Worm (Caenorhabditis elegans): ENCODE data around the gene F45H10.5.

The F45H10.5 gene

DNA sequence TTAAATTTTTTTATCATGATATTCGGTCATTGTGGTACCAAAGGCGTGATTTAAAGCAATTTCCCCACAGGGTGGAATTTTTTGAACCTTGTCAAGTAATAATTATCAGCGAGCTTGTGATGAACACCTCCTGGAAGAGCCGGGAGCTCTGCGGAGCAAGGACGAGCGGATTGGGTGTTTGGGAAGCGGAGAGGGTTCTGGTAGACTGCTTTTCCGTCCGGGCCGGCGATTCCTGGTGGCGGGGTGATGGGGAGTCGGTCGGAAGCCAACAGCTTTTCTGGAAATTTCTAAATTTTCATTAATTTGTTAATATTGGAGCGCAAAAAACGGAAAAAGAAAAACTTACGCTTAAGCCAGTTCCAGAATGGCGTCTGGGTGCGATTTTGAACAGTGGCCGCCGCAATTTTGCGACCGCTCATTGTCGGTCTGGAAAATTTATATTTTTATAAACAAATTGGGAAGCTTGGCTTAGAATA lies 7.5 kb upstream of the F45H10.5 start, which contains the start of gene ndua-7 (continued):
- no peak for TF ChIP-seq ztf-22 (GFP tag; optimal IDR thresholded peaks at IDR 0.05)
- no peak for TF ChIP-seq ztf-26 (tag; optimal IDR thresholded peaks at IDR 0.05)
- no peak for TF ChIP-seq dpff-1 (tag; optimal IDR thresholded peaks at IDR 0.05)
- TF ChIP-seq ekl-4 (GFP tag; IDR thresholded peaks at IDR 0.05): no peak
- no peak for TF ChIP-seq snpc-1.1 (tag; optimal IDR thresholded peaks at IDR 0.05; ENCODE audit: insufficient read depth)
- TF ChIP-seq F37B4.10 (GFP tag; IDR thresholded peaks at IDR 0.05): no peak
- no peak for TF ChIP-seq F57A8.1 (GFP tag; optimal IDR thresholded peaks at IDR 0.05)
- no peak for TF ChIP-seq F10E7.11 (tag; optimal IDR thresholded peaks at IDR 0.05)
- peak; percentile 75 for TF ChIP-seq zfh-2 (GFP tag; conservative IDR thresholded peaks at IDR 0.05)

DNA sequence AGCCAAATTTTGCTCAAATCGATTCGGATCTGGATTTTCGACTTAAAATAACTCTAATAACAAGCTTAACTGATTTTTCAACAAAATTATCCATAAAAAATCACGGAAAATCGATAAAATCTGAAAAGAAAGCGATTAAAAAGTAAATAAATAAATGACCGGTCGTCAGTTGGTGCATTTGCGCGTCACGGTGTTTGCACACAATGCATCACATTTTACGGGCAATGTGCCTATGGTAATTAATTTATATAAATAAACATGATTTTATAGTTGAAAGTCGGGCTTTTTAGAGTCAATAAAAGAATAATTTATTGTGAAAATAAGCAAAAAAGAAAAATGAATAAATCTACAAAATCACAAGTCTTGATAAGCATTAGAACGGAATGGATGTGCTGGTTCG lies 6.9 kb upstream of the F45H10.5 start:
- no peak for TF ChIP-seq attf-5 (GFP tag; optimal IDR thresholded peaks at IDR 0.05)
- peak; percentile 88 for TF ChIP-seq athp-1 (tag; optimal IDR thresholded peaks at IDR 0.05)
- TF ChIP-seq dpff-1 (tag; optimal IDR thresholded peaks at IDR 0.05): no peak
- no peak for TF ChIP-seq unc-62 (GFP tag; optimal IDR thresholded peaks at IDR 0.05)
- peak; percentile 75 for TF ChIP-seq lsl-1 (GFP tag; optimal IDR thresholded peaks at IDR 0.05)
- TF ChIP-seq pbrm-1 (GFP tag; IDR thresholded peaks at IDR 0.05): no peak
- TF ChIP-seq lin-35 (GFP tag; optimal IDR thresholded peaks at IDR 0.05): peak in 1 of 3 experiments; percentile 8
- no peak for TF ChIP-seq Y67H2A.10 (GFP tag; conservative IDR thresholded peaks at IDR 0.05)
- peak; percentile 9 for TF ChIP-seq snpc-3.4 (tag; optimal IDR thresholded peaks at IDR 0.05)
- TF ChIP-seq madf-3 (GFP tag; IDR thresholded peaks at IDR 0.05): no peak
- TF ChIP-seq mxl-1 (tag; optimal IDR thresholded peaks at IDR 0.05): no peak
- no peak for TF ChIP-seq egl-18 (GFP tag; IDR thresholded peaks at IDR 0.05)
- no peak for TF ChIP-seq cebp-1 (GFP tag; IDR thresholded peaks at IDR 0.05)
- TF ChIP-seq cebp-1 (tag; optimal IDR thresholded peaks at IDR 0.05): peak; percentile 10
- peak; percentile 33 for TF ChIP-seq lin-54 (GFP tag; optimal IDR thresholded peaks at IDR 0.05)
- TF ChIP-seq mcd-1 (GFP tag; IDR thresholded peaks at IDR 0.05): peak; percentile 26; the same call in 1 of the 2 replicates
- TF ChIP-seq ZK185.1 (tag; optimal IDR thresholded peaks at IDR 0.05; ENCODE audit: poor library complexity, severe bottlenecking): no peak
- no peak for TF ChIP-seq B0336.3 (GFP tag; IDR thresholded peaks at IDR 0.05)
- TF ChIP-seq ceh-100 (GFP tag; IDR thresholded peaks at IDR 0.05): no peak
- no peak for TF ChIP-seq lir-1 (GFP tag; conservative IDR thresholded peaks at IDR 0.05)
- no peak for TF ChIP-seq snpc-4 (GFP tag; optimal IDR thresholded peaks at IDR 0.05)
- peak in 1 of 4 experiments; percentile 31 for TF ChIP-seq snpc-4 (tag; optimal IDR thresholded peaks at IDR 0.05)
- TF ChIP-seq madf-6 (GFP tag; IDR thresholded peaks at IDR 0.05): peak; percentile 65
- TF ChIP-seq hmg-1.2 (GFP tag; IDR thresholded peaks at IDR 0.05): 0 out of 2 replicates have a peak, but pooled peaks have one; percentile 12

DNA sequence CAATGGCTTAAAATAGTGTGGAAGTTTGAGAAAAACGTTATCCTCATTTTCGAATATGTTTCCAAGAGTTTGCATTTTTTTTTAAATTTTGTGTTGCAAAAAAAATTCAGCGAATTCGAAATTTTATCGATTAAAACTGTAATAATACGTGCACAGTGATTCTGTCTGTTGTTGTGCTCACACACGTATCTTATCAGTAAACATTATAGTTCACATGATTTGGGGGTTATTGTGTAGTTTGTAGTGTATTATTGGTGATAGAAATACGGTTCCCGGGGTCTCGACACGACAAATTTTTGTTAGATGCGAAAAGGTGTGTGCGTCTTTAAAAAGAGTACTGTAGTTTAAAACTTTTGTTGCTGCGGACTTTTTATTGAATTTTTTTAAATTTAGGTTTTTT lies 6.0 kb upstream of the F45H10.5 start, which contains the start of gene drr-1:
Gene drr-1 (minus strand): TSS at position 183 of the 400 bp plus-strand sequence.
- TF ChIP-seq hmg-20 (GFP tag; IDR thresholded peaks at IDR 0.05) (no peak), athp-1 (tag; optimal IDR thresholded peaks at IDR 0.05) (no peak), ceh-40 (GFP tag; IDR thresholded peaks at IDR 0.05) (no peak), nhr-80 (tag; optimal IDR thresholded peaks at IDR 0.05) (peak; percentile 38), atf-7 (tag; optimal IDR thresholded peaks at IDR 0.05) (no peak)
